Worm (Caenorhabditis elegans) whole organism, L4/young adult: Measurements from ENCODE around the gene div-1.
A peak's percentile ranks its signal among the peaks of the same experiment; 100 is the strongest.

Experiments
- W03F9.2 ChIP-seq: fragments of 150-350 bp; optimal IDR thresholded peaks from 2 replicates; lab custom pipeline; 2014; ENCODE audit warnings: missing biosample characterization, missing genetic modification characterization
- dao-5 ChIP-seq: sonication (generic microtip); optimal IDR thresholded peaks from 2 replicates; lab custom pipeline; 2016; ENCODE audit warnings: missing genotype, missing genetic modification characterization, moderate library complexity, missing compliant biosample characterization
- him-1 ChIP-seq: sonication (generic microtip); optimal IDR thresholded peaks from 2 replicates; lab custom pipeline; 2016; ENCODE audit warnings: missing genotype, missing genetic modification reagents, missing genetic modification characterization, missing compliant biosample characterization

- no peak for TF ChIP-seq W03F9.2 (tag; lab: Kevin White, UChicago)
- TF ChIP-seq dao-5 (tag; lab: Kevin White, UChicago): peak; percentile 58
- no peak for TF ChIP-seq him-1 (tag; lab: Kevin White, UChicago)
Observed at ce11 chrIII:10214540-10214979, 33.8 kb downstream of the div-1 start.
